Fruit fly (Drosophila melanogaster): Measurements from ENCODE around the gene t-cup.

- no peak for TF ChIP-seq psq (optimal IDR thresholded peaks at IDR 0.05)
- TF ChIP-seq ttk (optimal IDR thresholded peaks at IDR 0.05): no peak
Measured at dm6 chr2L:12489470-12489869, 7.7 kb downstream of the t-cup start.

All from Kc167 (cell line).